Worm (Caenorhabditis elegans) whole organism, L1 larva: ENCODE data around the gene srd-47.

Experiments
- C16A3.4 ChIP-seq: fragments of 150-350 bp; optimal IDR thresholded peaks from 2 replicates; lab custom pipeline; 2014; ENCODE audit warnings: missing biosample characterization, missing genetic modification characterization
- dpl-1 ChIP-seq, 3 experiments: fragments of 150-350 bp in 2 of 3; sonication (generic microtip) in 1 of 3; optimal IDR thresholded peaks; 2 replicates each; lab custom pipeline; 2014 to 2017; ENCODE audit warnings: missing biosample characterization in 3 of 3, missing genetic modification characterization in 3 of 3, missing genetic modification reagents in 3 of 3
- elt-3 ChIP-seq, 6 experiments: fragments of 150-350 bp in 1 of 6; sonication (generic microtip); optimal IDR thresholded peaks; 2 replicates each; lab custom pipeline; 2017 to 2018; ENCODE audit warnings: missing biosample characterization in 6 of 6, missing genetic modification characterization in 6 of 6, inconsistent platforms in 1 of 6
- lin-39 ChIP-seq: fragments of 150-350 bp; optimal IDR thresholded peaks from 2 replicates; lab custom pipeline; 2014; ENCODE audit warnings: missing biosample characterization, missing genetic modification reagents, missing genetic modification characterization
- unc-130 ChIP-seq: fragments of 150-350 bp; optimal IDR thresholded peaks from 2 replicates; lab custom pipeline; 2017; ENCODE audit warnings: missing biosample characterization, missing genetic modification characterization, inconsistent platforms

ce11 chrX:12294263-12294662, 39.2 kb upstream of the srd-47 start, which contains the start of gene W06D11.1:
- no peak for TF ChIP-seq lin-39 (tag; lab: Kevin White, UChicago)
- no peak for TF ChIP-seq C16A3.4 (tag; lab: Kevin White, UChicago)
- no peak for TF ChIP-seq dpl-1 (GFP tag; optimal IDR thresholded peaks at IDR 0.05; lab: Kevin White, UChicago)
- TF ChIP-seq unc-130 (tag; lab: Kevin White, UChicago): no peak
- TF ChIP-seq elt-3 (tag; optimal IDR thresholded peaks at IDR 0.05; lab: Kevin White, UChicago): no peak
